ENCODE assay signal across 7 worm cellular contexts in the genomic region with DNA sequence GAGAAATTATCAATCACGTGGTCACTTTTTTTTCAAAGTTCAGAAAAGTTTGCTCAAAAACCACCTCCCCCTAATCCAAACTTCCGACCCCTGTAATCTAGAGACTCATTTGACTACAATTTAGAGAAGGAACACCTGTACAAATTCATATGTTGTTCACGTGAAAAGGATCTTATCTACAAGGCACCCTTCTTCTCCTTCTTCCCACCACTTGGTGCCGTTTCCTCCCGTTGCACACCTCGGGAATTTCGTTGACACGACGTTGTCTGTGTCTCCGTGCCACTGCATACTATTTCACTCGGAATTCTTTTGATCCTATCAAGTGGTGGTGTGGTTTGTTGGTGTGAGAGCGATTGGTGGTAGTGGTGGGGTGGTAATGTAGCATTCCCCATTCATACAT.
TF ChIP-seq lines count a peak whose summit lies in the region.

No protein-coding gene starts in this region.

TF ChIP-seq in whole organism, L1 larva, 84 proteins besides CTCF, POLR2A, EP300 and RAD21:
- TF ChIP-seq fos-1 (tag; optimal IDR thresholded peaks at IDR 0.05; lab: Kevin White, UChicago) = no peak
- peak; percentile 12 for TF ChIP-seq lin-14 (GFP tag; optimal IDR thresholded peaks at IDR 0.05; lab: Kevin White, UChicago)
- no peak for TF ChIP-seq efl-1 (optimal IDR thresholded peaks at IDR 0.05; lab: Kevin White, UChicago)
- peak in 1 of 2 experiments; percentile 49 for TF ChIP-seq efl-1 (GFP tag; optimal IDR thresholded peaks at IDR 0.05 in 1 of 2; lab: Kevin White, UChicago)

TF ChIP-seq in whole organism, L2 larva, 48 proteins besides CTCF, POLR2A, EP300 and RAD21:
- peak; percentile 47 for TF ChIP-seq ceh-16 (tag; optimal IDR thresholded peaks at IDR 0.05; lab: Kevin White, UChicago)
- TF ChIP-seq sma-9 (GFP tag; optimal IDR thresholded peaks at IDR 0.05; lab: Kevin White, UChicago) = peak; percentile 17
- no peak for TF ChIP-seq sma-9 (tag; optimal IDR thresholded peaks at IDR 0.05; lab: Kevin White, UChicago)
- TF ChIP-seq lin-13 (GFP tag; optimal IDR thresholded peaks at IDR 0.05; lab: Kevin White, UChicago) = no peak

TF ChIP-seq in whole organism, L3 larva, 47 proteins besides CTCF, POLR2A, EP300 and RAD21:
- TF ChIP-seq snpc-4 (tag; optimal IDR thresholded peaks at IDR 0.05; lab: Kevin White, UChicago) (no peak), mml-1 (tag; optimal IDR thresholded peaks at IDR 0.05; lab: Kevin White, UChicago) (peak; percentile 27)

TF ChIP-seq in whole organism, early embryonic, 17 proteins besides CTCF, POLR2A, EP300 and RAD21:
- TF ChIP-seq hmg-4 (GFP tag; optimal IDR thresholded peaks at IDR 0.05; lab: Kevin White, UChicago) (peak; percentile 26), tbx-37 (GFP tag; conservative IDR thresholded peaks at IDR 0.05; lab: Robert Waterston, UW) (no peak)

TF ChIP-seq in whole organism, late embryonic, 69 proteins besides CTCF, POLR2A, EP300 and RAD21:
- TF ChIP-seq unc-42 (tag; optimal IDR thresholded peaks at IDR 0.05; lab: Kevin White, UChicago) = no peak
- TF ChIP-seq tbx-2 (tag; optimal IDR thresholded peaks at IDR 0.05; lab: Kevin White, UChicago) = peak; percentile 75
- TF ChIP-seq odd-2 (tag; optimal IDR thresholded peaks at IDR 0.05; lab: Kevin White, UChicago) = no peak
- no peak for TF ChIP-seq hlh-13 (GFP tag; optimal IDR thresholded peaks at IDR 0.05; lab: Kevin White, UChicago)
- TF ChIP-seq ref-2 (tag; optimal IDR thresholded peaks at IDR 0.05; lab: Kevin White, UChicago) = peak; percentile 10
- TF ChIP-seq fkh-10 (GFP tag; optimal IDR thresholded peaks at IDR 0.05; lab: Kevin White, UChicago) = no peak
- TF ChIP-seq hlh-30 (tag; optimal IDR thresholded peaks at IDR 0.05; lab: Kevin White, UChicago; ENCODE audit: insufficient read depth) = peak; percentile 47
- TF ChIP-seq rnt-1 (tag; optimal IDR thresholded peaks at IDR 0.05; lab: Kevin White, UChicago) = no peak
- no peak for TF ChIP-seq pros-1 (tag; optimal IDR thresholded peaks at IDR 0.05; lab: Kevin White, UChicago)
- no peak for TF ChIP-seq ztf-16 (tag; optimal IDR thresholded peaks at IDR 0.05; lab: Kevin White, UChicago)
- no peak for TF ChIP-seq F13H6.1 (tag; optimal IDR thresholded peaks at IDR 0.05; lab: Kevin White, UChicago)
- TF ChIP-seq elt-2 (tag; optimal IDR thresholded peaks at IDR 0.05; lab: Kevin White, UChicago) = peak; percentile 47
- TF ChIP-seq ceh-14 (tag; optimal IDR thresholded peaks at IDR 0.05; lab: Kevin White, UChicago) = no peak

TF ChIP-seq in whole organism, mixed stage, embryonic, 35 proteins besides CTCF, POLR2A, EP300 and RAD21:
- TF ChIP-seq mep-1 (tag; optimal IDR thresholded peaks at IDR 0.05; lab: Kevin White, UChicago) (peak; percentile 56), unc-39 (tag; optimal IDR thresholded peaks at IDR 0.05; lab: Kevin White, UChicago) (no peak), ham-2 (GFP tag; optimal IDR thresholded peaks at IDR 0.05; lab: Kevin White, UChicago) (no peak), cnd-1 (tag; optimal IDR thresholded peaks at IDR 0.05; lab: Kevin White, UChicago) (peak; percentile 56), snpc-4 (tag; optimal IDR thresholded peaks at IDR 0.05; lab: Kevin White, UChicago) (no peak), mls-2 (tag; optimal IDR thresholded peaks at IDR 0.05; lab: Kevin White, UChicago) (no peak), zip-8 (tag; optimal IDR thresholded peaks at IDR 0.05; lab: Kevin White, UChicago) (no peak), lsy-2 (tag; optimal IDR thresholded peaks at IDR 0.05; lab: Kevin White, UChicago) (no peak), ceh-39 (tag; optimal IDR thresholded peaks at IDR 0.05; lab: Kevin White, UChicago) (peak; percentile 43), elt-1 (tag; optimal IDR thresholded peaks at IDR 0.05; lab: Kevin White, UChicago; ENCODE audit: borderline replicate concordance, insufficient read depth) (peak; percentile 16), M03D4.4 (tag; optimal IDR thresholded peaks at IDR 0.05; lab: Kevin White, UChicago) (peak; percentile 14), nhr-2 (tag; optimal IDR thresholded peaks at IDR 0.05; lab: Kevin White, UChicago) (peak; percentile 81), elt-3 (tag; optimal IDR thresholded peaks at IDR 0.05; lab: Kevin White, UChicago) (no peak), nhr-12 (tag; optimal IDR thresholded peaks at IDR 0.05; lab: Kevin White, UChicago) (no peak), ztf-11 (tag; optimal IDR thresholded peaks at IDR 0.05; lab: Kevin White, UChicago) (no peak), hlh-1 (tag; optimal IDR thresholded peaks at IDR 0.05; lab: Kevin White, UChicago) (peak; percentile 77)

TF ChIP-seq in whole organism, young adult, 124 proteins besides CTCF, POLR2A, EP300 and RAD21:
- 0 out of 2 replicates have a peak, but pooled peaks have one; percentile 9 for TF ChIP-seq D2030.7 (GFP tag; IDR thresholded peaks at IDR 0.05; lab: Robert Waterston, UW)
- TF ChIP-seq pha-4 (tag; optimal IDR thresholded peaks at IDR 0.05; lab: Kevin White, UChicago) = no peak
- peak; percentile 18; the same call in 1 of the 2 replicates for TF ChIP-seq hmg-1.2 (GFP tag; IDR thresholded peaks at IDR 0.05; lab: Robert Waterston, UW)
